Worm (Caenorhabditis elegans) whole organism, L2 larva: Measurements from ENCODE around the gene F11A5.13.

Source experiments
- Y55F3AM.14 ChIP-seq: fragments of 200-800 bp; sonication (Bioruptor generic); optimal IDR thresholded peaks from 2 replicates; lab custom pipeline; 2018; ENCODE audit warnings: mild to moderate bottlenecking, missing genetic modification characterization, missing compliant biosample characterization
- blmp-1 ChIP-seq: sonication (generic microtip); optimal IDR thresholded peaks from 2 replicates; lab custom pipeline; 2017; ENCODE audit warnings: missing genetic modification characterization, mild to moderate bottlenecking, missing compliant biosample characterization, antibody characterized with exemption, moderate library complexity; ENCODE audit not compliant: insufficient read depth
- fos-1 ChIP-seq: fragments of 150-350 bp; optimal IDR thresholded peaks from 2 replicates; lab custom pipeline; 2014; ENCODE audit warnings: missing biosample characterization, missing genetic modification characterization
- lin-11 ChIP-seq: fragments of 150-350 bp; sonication (generic microtip); optimal IDR thresholded peaks from 2 replicates; lab custom pipeline; 2014; ENCODE audit warnings: missing biosample characterization, missing genetic modification characterization, inconsistent platforms, mixed read lengths

DNA sequence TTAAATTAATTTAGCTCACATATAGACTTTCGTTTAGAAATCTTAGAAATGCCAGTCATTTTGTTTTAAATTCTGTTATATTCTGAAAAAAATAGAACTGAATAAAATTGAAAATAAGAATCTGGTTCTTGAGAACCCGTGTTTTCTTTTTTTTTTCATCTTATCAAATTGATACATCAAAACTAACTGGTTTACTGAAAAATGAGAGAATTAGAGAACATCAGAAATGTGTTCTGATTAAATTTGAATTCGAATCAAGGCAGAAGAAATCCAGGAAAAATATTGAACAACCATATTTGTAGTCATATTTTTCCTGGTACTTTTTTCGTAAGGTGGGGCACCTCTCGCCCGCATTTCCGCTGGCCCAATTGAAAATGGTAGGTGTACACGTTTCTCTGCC is 8.0 kb downstream of the F11A5.13 start, which contains the start of gene F11A5.15:
- TF ChIP-seq fos-1 (tag; lab: Kevin White, UChicago) (no peak), blmp-1 (tag; lab: Kevin White, UChicago) (no peak), lin-11 (no peak), Y55F3AM.14 (GFP tag; lab: Kevin White, UChicago) (no peak)
